Worm (Caenorhabditis elegans): ENCODE data around the gene lmbr-1.
A peak's percentile ranks its signal among the peaks of the same experiment; 100 is the strongest.

Gene lmbr-1

DNA sequence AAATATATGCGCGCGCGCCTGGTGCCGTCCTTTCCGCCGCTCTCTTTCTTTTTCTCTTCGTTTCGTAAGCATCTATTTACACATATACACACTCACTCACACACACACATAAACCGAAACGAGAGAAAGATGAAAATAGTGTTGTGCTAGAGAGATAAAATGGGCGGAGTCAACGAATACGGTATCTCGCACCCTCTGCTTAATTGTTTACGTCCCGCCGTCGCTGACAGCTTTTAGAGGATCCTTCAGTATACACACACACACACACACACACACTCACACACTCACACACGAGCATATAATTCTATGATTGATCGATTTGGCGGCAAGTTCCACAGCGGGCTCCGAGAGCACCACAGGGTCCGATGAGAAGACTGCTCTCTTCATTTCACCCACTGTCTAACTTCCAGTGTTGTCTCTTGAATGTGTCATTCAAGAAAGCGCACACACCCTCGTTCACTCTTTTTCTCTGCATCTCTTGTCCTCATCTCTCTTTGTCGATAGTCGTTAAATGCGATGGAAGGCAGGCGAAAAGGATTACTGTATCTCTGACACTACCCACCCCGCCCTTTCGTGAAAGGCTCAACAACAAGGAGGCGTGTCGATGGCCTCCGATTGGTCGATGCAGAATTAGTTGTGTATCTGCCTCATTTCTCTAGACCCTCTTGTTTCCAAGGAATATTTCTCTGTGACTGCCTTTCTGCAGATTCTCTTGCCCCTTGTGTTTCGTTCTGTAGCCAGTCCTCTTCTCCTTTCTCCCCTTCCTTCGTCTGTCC lies 45.3 kb downstream of the lmbr-1 start (continued):
- no peak for TF ChIP-seq alr-1 (tag; optimal IDR thresholded peaks at IDR 0.05)
- TF ChIP-seq mab-5 (tag; optimal IDR thresholded peaks at IDR 0.05) = peak; percentile 95
- peak; percentile 90 for TF ChIP-seq nhr-25 (tag; optimal IDR thresholded peaks at IDR 0.05)
- TF ChIP-seq skn-1 (tag; optimal IDR thresholded peaks at IDR 0.05) = no peak
- TF ChIP-seq nhr-10 (tag; optimal IDR thresholded peaks at IDR 0.05) = peak; percentile 67
- TF ChIP-seq crh-2 (tag; optimal IDR thresholded peaks at IDR 0.05) = peak; percentile 96
- peak; percentile 73 for TF ChIP-seq gmeb-1 (tag; optimal IDR thresholded peaks at IDR 0.05)

ce11 chrIII:8417968-8418267 lies 45.9 kb downstream of the lmbr-1 start, which contains the start of gene sor-1:
sor-1 (plus strand) TSS chrIII:8418168.
- no peak for TF ChIP-seq C34F6.9 (tag; optimal IDR thresholded peaks at IDR 0.05)
- TF ChIP-seq unc-39 (tag; optimal IDR thresholded peaks at IDR 0.05) = no peak
- TF ChIP-seq lin-11 (tag; optimal IDR thresholded peaks at IDR 0.05) = no peak
- TF ChIP-seq dmd-4 (tag; optimal IDR thresholded peaks at IDR 0.05) = no peak
- no peak for TF ChIP-seq unc-62 (GFP tag; optimal IDR thresholded peaks at IDR 0.05)
- no peak for TF ChIP-seq nhr-6 (tag; optimal IDR thresholded peaks at IDR 0.05)
